Fruit fly (Drosophila melanogaster) ovary, adult (tissue): ENCODE data around the gene EndoGI.

Experiments
- CG17801 ChIP-seq: fragments of 200-800 bp; optimal IDR thresholded peaks from 2 replicates; lab custom pipeline; 2019; ENCODE audit warnings: missing biosample characterization, mild to moderate bottlenecking, missing genetic modification characterization, moderate library complexity; ENCODE audit not compliant: partially characterized antibody

The EndoGI gene

dm6 chr2L:16281419-16282076 lies 24.1 kb downstream of the EndoGI start:
- no peak for TF ChIP-seq CG17801 (GFP tag; lab: Kevin White, UChicago)

- no peak for TF ChIP-seq CG17801 (GFP tag; lab: Kevin White, UChicago)
Measured at dm6 chr2L:16282077-16282471, 24.6 kb downstream of the EndoGI start.

- no peak for TF ChIP-seq CG17801 (GFP tag; lab: Kevin White, UChicago)
Measured at dm6 chr2L:16282856-16283255, 25.4 kb downstream of the EndoGI start.

dm6 chr2L:16284306-16285299 lies 27.1 kb downstream of the EndoGI start:
- peak; percentile 76 for TF ChIP-seq CG17801 (GFP tag; lab: Kevin White, UChicago)

dm6 chr2L:16285692-16286359 lies 28.3 kb downstream of the EndoGI start:
- TF ChIP-seq CG17801 (GFP tag; lab: Kevin White, UChicago) = peak; percentile 80

dm6 chr2L:16286360-16287005 lies 29.0 kb downstream of the EndoGI start:
- peak; percentile 44 for TF ChIP-seq CG17801 (GFP tag; lab: Kevin White, UChicago)

dm6 chr2L:16287006-16287601 lies 29.6 kb downstream of the EndoGI start:
- no peak for TF ChIP-seq CG17801 (GFP tag; lab: Kevin White, UChicago)

- TF ChIP-seq CG17801 (GFP tag; lab: Kevin White, UChicago) = peak; percentile 71
Measured at dm6 chr2L:16287602-16288392, 30.3 kb downstream of the EndoGI start, which contains the start of the genes crp and pkaap. Gene crp (minus strand): TSS chr2L:16287730. Gene pkaap (plus strand): TSS chr2L:16288290.

- TF ChIP-seq CG17801 (GFP tag; lab: Kevin White, UChicago) = no peak
Measured at dm6 chr2L:16288393-16288731, 30.9 kb downstream of the EndoGI start.

dm6 chr2L:16290984-16291383 lies 33.5 kb downstream of the EndoGI start, which contains the start of gene CG17329:
Gene CG17329 (plus strand): TSS chr2L:16291284.
- TF ChIP-seq CG17801 (GFP tag; lab: Kevin White, UChicago) = no peak

dm6 chr2L:16292975-16293501 lies 35.5 kb downstream of the EndoGI start, which contains the start of gene CG13258:
Gene CG13258 (minus strand): TSS chr2L:16293025.
- no peak for TF ChIP-seq CG17801 (GFP tag; lab: Kevin White, UChicago)

- TF ChIP-seq CG17801 (GFP tag; lab: Kevin White, UChicago) = no peak
Measured at dm6 chr2L:16293703-16294233, 36.3 kb downstream of the EndoGI start, which contains the start of gene Cyp303a1. Gene Cyp303a1 (plus strand): TSS chr2L:16294183.
